Fruit fly (Drosophila melanogaster): ENCODE measurements around the gene CG11723.

- TF ChIP-seq h (optimal IDR thresholded peaks at IDR 0.05) (no peak), psq (optimal IDR thresholded peaks at IDR 0.05) (no peak), Sin3A (optimal IDR thresholded peaks at IDR 0.05) (no peak), ttk (optimal IDR thresholded peaks at IDR 0.05) (no peak), Myc (optimal IDR thresholded peaks at IDR 0.05) (no peak), insv (optimal IDR thresholded peaks at IDR 0.05) (no peak)
Measured at dm6 chr2L:2171366-2172078, 24.4 kb upstream of the CG11723 start.

All from Kc167 (cell line).